Worm (Caenorhabditis elegans): ENCODE data around the gene srx-22.

ce11 chrV:708808-709207 lies 29.0 kb downstream of the srx-22 start, which contains the start of gene srbc-39:
- TF ChIP-seq F10B5.3 (tag; optimal IDR thresholded peaks at IDR 0.05) (no peak), zip-2 (tag; optimal IDR thresholded peaks at IDR 0.05) (no peak), madf-5 (GFP tag; IDR thresholded peaks at IDR 0.05) (no peak), daf-12 (tag; optimal IDR thresholded peaks at IDR 0.05) (no peak), unc-62 (GFP tag; optimal IDR thresholded peaks at IDR 0.05 in 1 of 2) (no peak), unc-62 (tag; optimal IDR thresholded peaks at IDR 0.05) (no peak), nhr-76 (tag; optimal IDR thresholded peaks at IDR 0.05) (no peak), skn-1 (tag; optimal IDR thresholded peaks at IDR 0.05) (no peak), ama-1 (optimal IDR thresholded peaks at IDR 0.05) (no peak), lsy-2 (tag; optimal IDR thresholded peaks at IDR 0.05) (no peak), F44E2.7 (GFP tag; IDR thresholded peaks at IDR 0.05) (no peak), cey-2 (tag; optimal IDR thresholded peaks at IDR 0.05; ENCODE audit: borderline replicate concordance, insufficient read depth) (no peak), madf-9 (GFP tag; conservative IDR thresholded peaks at IDR 0.05) (no peak)
